Worm (Caenorhabditis elegans) whole organism, L4/young adult: ENCODE results near the gene T16G12.7.

Experiments used
- W03F9.2 ChIP-seq: fragments of 150-350 bp; optimal IDR thresholded peaks from 2 replicates; lab custom pipeline; 2014; ENCODE audit warnings: missing biosample characterization, missing genetic modification characterization
- dao-5 ChIP-seq: sonication (generic microtip); optimal IDR thresholded peaks from 2 replicates; lab custom pipeline; 2016; ENCODE audit warnings: missing genotype, missing genetic modification characterization, moderate library complexity, missing compliant biosample characterization
- him-1 ChIP-seq: sonication (generic microtip); optimal IDR thresholded peaks from 2 replicates; lab custom pipeline; 2016; ENCODE audit warnings: missing genotype, missing genetic modification reagents, missing genetic modification characterization, missing compliant biosample characterization

The T16G12.7 gene

ce11 chrIII:10010117-10010516 is 29.8 kb downstream of the T16G12.7 start, which contains the start of gene fbxa-155:
Gene fbxa-155 (minus strand): TSS chrIII:10010217.
- TF ChIP-seq W03F9.2 (tag; lab: Kevin White, UChicago) (no peak), dao-5 (no peak), him-1 (tag; lab: Kevin White, UChicago) (no peak)

- no peak for TF ChIP-seq him-1 (tag; lab: Kevin White, UChicago)
These were observed 33.1 kb downstream of the T16G12.7 start, which contains the start of gene C05B5.8 for ce11 chrIII:10006734-10007348. Gene C05B5.8 (minus strand): TSS chrIII:10006784.

- TF ChIP-seq dao-5 = no peak
- TF ChIP-seq him-1 (tag; lab: Kevin White, UChicago) = no peak
- no peak for TF ChIP-seq W03F9.2 (tag; lab: Kevin White, UChicago)
These were observed 35.7 kb downstream of the T16G12.7 start, which contains the start of gene C05B5.11 for ce11 chrIII:10004213-10004612. Gene C05B5.11 (plus strand): TSS chrIII:10004513.

ce11 chrIII:10001060-10001459 is 38.9 kb downstream of the T16G12.7 start, which contains the start of gene C05B5.5:
Gene C05B5.5 (plus strand): TSS chrIII:10001360.
- no peak for TF ChIP-seq him-1 (tag; lab: Kevin White, UChicago)
- TF ChIP-seq W03F9.2 (tag; lab: Kevin White, UChicago) = no peak
- TF ChIP-seq dao-5 = no peak

ce11 chrIII:10000428-10000827 is 39.5 kb downstream of the T16G12.7 start, which contains the start of gene C05B5.2:
Gene C05B5.2 (minus strand): TSS chrIII:10000528.
- TF ChIP-seq W03F9.2 (tag; lab: Kevin White, UChicago) = no peak
- TF ChIP-seq him-1 (tag; lab: Kevin White, UChicago) = no peak
- no peak for TF ChIP-seq dao-5

ce11 chrIII:9999235-9999634 is 40.7 kb downstream of the T16G12.7 start, which contains the start of gene C05B5.17:
Gene C05B5.17 (minus strand): TSS chrIII:9999335.
- no peak for TF ChIP-seq him-1 (tag; lab: Kevin White, UChicago)
- no peak for TF ChIP-seq dao-5
- no peak for TF ChIP-seq W03F9.2 (tag; lab: Kevin White, UChicago)

ce11 chrIII:9997890-9998289 is 42.0 kb downstream of the T16G12.7 start, which contains the start of gene pqn-8:
Gene pqn-8 (minus strand): TSS chrIII:9997990.
- TF ChIP-seq W03F9.2 (tag; lab: Kevin White, UChicago) (no peak), him-1 (tag; lab: Kevin White, UChicago) (no peak), dao-5 (no peak)

- no peak for TF ChIP-seq W03F9.2 (tag; lab: Kevin White, UChicago)
- TF ChIP-seq him-1 (tag; lab: Kevin White, UChicago) = no peak
These were observed 46.4 kb downstream of the T16G12.7 start, which contains the start of gene C05B5.4 for ce11 chrIII:9993535-9993934. Gene C05B5.4 (plus strand): TSS chrIII:9993885.

- TF ChIP-seq W03F9.2 (tag; lab: Kevin White, UChicago) (no peak), him-1 (tag; lab: Kevin White, UChicago) (no peak), dao-5 (no peak)
These were observed 48.6 kb downstream of the T16G12.7 start for ce11 chrIII:9991324-9991723.
